1 fruit fly cellular context compared by ENCODE assay signal in the genomic region with DNA sequence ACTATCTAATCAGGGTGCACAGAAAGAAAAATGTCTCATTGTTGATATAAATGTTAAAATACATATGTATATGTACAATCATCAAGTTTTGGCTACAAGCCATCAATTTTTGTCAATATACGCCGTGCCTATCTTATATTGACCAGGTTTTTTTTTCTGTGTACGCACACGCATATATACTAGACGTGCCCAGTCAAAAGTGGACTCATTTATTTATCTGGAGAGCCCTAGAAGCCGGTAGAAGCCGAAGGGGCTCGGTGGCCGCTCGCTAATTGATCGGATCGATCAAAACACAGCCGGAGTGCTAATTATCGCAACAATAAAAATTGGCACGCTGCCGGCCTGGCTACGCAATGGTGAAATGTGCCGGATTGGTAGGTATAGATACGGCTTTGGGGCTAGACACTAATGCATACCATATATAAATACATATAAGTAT.
TF ChIP-seq lines count a peak whose summit lies in the region.

No protein-coding gene starts in this region.

TF ChIP-seq in whole organism, embryonic, 481 proteins besides CTCF, POLR2A, EP300 and RAD21 (continued from another document):
- TF ChIP-seq az2 (GFP tag; optimal IDR thresholded peaks at IDR 0.05; lab: Kevin White, UChicago) = peak; percentile 53
- peak; percentile 65 for TF ChIP-seq seq (GFP tag; IDR thresholded peaks at IDR 0.05; lab: Robert Waterston, UW)
- peak; percentile 48 for TF ChIP-seq CG16815 (GFP tag; optimal IDR thresholded peaks at IDR 0.05; lab: Kevin White, UChicago)
- TF ChIP-seq dysf (GFP tag; IDR thresholded peaks at IDR 0.05; lab: Robert Waterston, UW) = peak; percentile 83
- TF ChIP-seq GATAe (GFP tag; conservative IDR thresholded peaks at IDR 0.05; lab: Robert Waterston, UW) = peak; percentile 97
- TF ChIP-seq Hand (GFP tag; optimal IDR thresholded peaks at IDR 0.05; lab: Kevin White, UChicago) = peak; percentile 76
- TF ChIP-seq Camta (GFP tag; optimal IDR thresholded peaks at IDR 0.05; lab: Kevin White, UChicago) = peak; percentile 20
- TF ChIP-seq ap (GFP tag; IDR thresholded peaks at IDR 0.05; lab: Robert Waterston, UW) = peak; percentile 34; the same call in 1 of the 2 replicates
- TF ChIP-seq Lim3 (GFP tag; IDR thresholded peaks at IDR 0.05; lab: Robert Waterston, UW) = no peak
- TF ChIP-seq Spps (tag; optimal IDR thresholded peaks at IDR 0.05; lab: Kevin White, UChicago) = no peak
- TF ChIP-seq ATbp (GFP tag; optimal IDR thresholded peaks at IDR 0.05; lab: Kevin White, UChicago) = peak; percentile 64
- TF ChIP-seq sd (tag; optimal IDR thresholded peaks at IDR 0.05; lab: Kevin White, UChicago) = peak; percentile 56
- TF ChIP-seq Med (GFP tag; lab: Kevin White, UChicago) = peak; percentile 91
- peak in 1 of 3 experiments; percentile 25 for TF ChIP-seq lola (GFP tag; optimal IDR thresholded peaks at IDR 0.05; lab: Kevin White, UChicago)
- TF ChIP-seq slp2 (GFP tag; optimal IDR thresholded peaks at IDR 0.05; lab: Kevin White, UChicago) = no peak
- no peak for TF ChIP-seq CG7963 (GFP tag; IDR thresholded peaks at IDR 0.05; lab: Robert Waterston, UW; ENCODE audit: partially characterized antibody)
- TF ChIP-seq CG5953 (GFP tag; IDR thresholded peaks at IDR 0.05; lab: Robert Waterston, UW) = no peak
- no peak for TF ChIP-seq Usf (GFP tag; optimal IDR thresholded peaks at IDR 0.05; lab: Kevin White, UChicago)
- peak; percentile 78; the same call in 1 of the 2 replicates for TF ChIP-seq CG16779 (GFP tag; IDR thresholded peaks at IDR 0.05; lab: Robert Waterston, UW)
- peak; percentile 81 for TF ChIP-seq rib (GFP tag; IDR thresholded peaks at IDR 0.05; lab: Robert Waterston, UW)
- TF ChIP-seq CG13424 (tag; optimal IDR thresholded peaks at IDR 0.05; lab: Kevin White, UChicago) = peak; percentile 77
- peak; percentile 7 for TF ChIP-seq MTF-1 (GFP tag; optimal IDR thresholded peaks at IDR 0.05; lab: Kevin White, UChicago; ENCODE audit: borderline replicate concordance)
- TF ChIP-seq yki (optimal IDR thresholded peaks at IDR 0.05; lab: Kevin White, UChicago) = no peak
- no peak for TF ChIP-seq disco-r (GFP tag; optimal IDR thresholded peaks at IDR 0.05; lab: Kevin White, UChicago)
- TF ChIP-seq CG3847 (GFP tag; IDR thresholded peaks at IDR 0.05; lab: Robert Waterston, UW) = peak; percentile 78
- TF ChIP-seq PHDP (tag; optimal IDR thresholded peaks at IDR 0.05; lab: Kevin White, UChicago) = peak; percentile 77
- no peak for TF ChIP-seq pfk (GFP tag; optimal IDR thresholded peaks at IDR 0.05; lab: Kevin White, UChicago)
- TF ChIP-seq vvl (GFP tag; IDR thresholded peaks at IDR 0.05; lab: Robert Waterston, UW) = peak; percentile 84
- TF ChIP-seq CG4404 (GFP tag; IDR thresholded peaks at IDR 0.05; lab: Robert Waterston, UW) = peak; percentile 50
- peak; percentile 89 for TF ChIP-seq Hmr (GFP tag; optimal IDR thresholded peaks at IDR 0.05; lab: Kevin White, UChicago)
- TF ChIP-seq MBD-R2 (GFP tag; IDR thresholded peaks at IDR 0.05; lab: Robert Waterston, UW) = peak; percentile 60; the same call in 1 of the 2 replicates
- no peak for TF ChIP-seq fd64A (GFP tag; optimal IDR thresholded peaks at IDR 0.05; lab: Kevin White, UChicago)
- peak; percentile 80 for TF ChIP-seq CG10543 (GFP tag; optimal IDR thresholded peaks at IDR 0.05; lab: Kevin White, UChicago)
- peak; percentile 33 for TF ChIP-seq ewg (GFP tag; optimal IDR thresholded peaks at IDR 0.05; lab: Kevin White, UChicago)
- no peak for TF ChIP-seq vnd (GFP tag; IDR thresholded peaks at IDR 0.05; lab: Robert Waterston, UW; ENCODE audit: partially characterized antibody)
- TF ChIP-seq Dad (GFP tag; optimal IDR thresholded peaks at IDR 0.05; lab: Kevin White, UChicago) = peak; percentile 31
- no peak for TF ChIP-seq CG33557 (GFP tag; optimal IDR thresholded peaks at IDR 0.05; lab: Kevin White, UChicago)
- peak; percentile 50; the same call in 1 of the 2 replicates for TF ChIP-seq Rx (GFP tag; IDR thresholded peaks at IDR 0.05; lab: Robert Waterston, UW)
- peak; percentile 6 for TF ChIP-seq CG3838 (GFP tag; optimal IDR thresholded peaks at IDR 0.05; lab: Kevin White, UChicago)
- TF ChIP-seq CG4707 (GFP tag; optimal IDR thresholded peaks at IDR 0.05; lab: Kevin White, UChicago) = peak; percentile 14
- no peak for TF ChIP-seq trem (tag; optimal IDR thresholded peaks at IDR 0.05; lab: Kevin White, UChicago)
- peak; percentile 12 for TF ChIP-seq Abd-B (GFP tag; optimal IDR thresholded peaks at IDR 0.05; lab: Kevin White, UChicago)
- TF ChIP-seq CG9932 (GFP tag; IDR thresholded peaks at IDR 0.05; lab: Robert Waterston, UW) = peak; percentile 87
- peak; percentile 74 for TF ChIP-seq NfI (GFP tag; optimal IDR thresholded peaks at IDR 0.05; lab: Kevin White, UChicago)
- no peak for TF ChIP-seq CG10565 (GFP tag; optimal IDR thresholded peaks at IDR 0.05; lab: Kevin White, UChicago)
- no peak for TF ChIP-seq stwl (tag; optimal IDR thresholded peaks at IDR 0.05; lab: Kevin White, UChicago)
- TF ChIP-seq crp (GFP tag; optimal IDR thresholded peaks at IDR 0.05; lab: Kevin White, UChicago) = peak in 1 of 2 experiments; percentile 21
- TF ChIP-seq Vsx1 (GFP tag; optimal IDR thresholded peaks at IDR 0.05; lab: Kevin White, UChicago) = peak; percentile 70
- no peak for TF ChIP-seq CG15696 (tag; optimal IDR thresholded peaks at IDR 0.05; lab: Kevin White, UChicago)
- TF ChIP-seq CG7556 (GFP tag; optimal IDR thresholded peaks at IDR 0.05; lab: Kevin White, UChicago) = peak; percentile 66
- TF ChIP-seq CG8478 (optimal IDR thresholded peaks at IDR 0.05; lab: Kevin White, UChicago) = no peak
- peak; percentile 46 for TF ChIP-seq Ssrp (tag; optimal IDR thresholded peaks at IDR 0.05; lab: Kevin White, UChicago)
- TF ChIP-seq her (GFP tag; optimal IDR thresholded peaks at IDR 0.05; lab: Kevin White, UChicago) = peak; percentile 47
- peak; percentile 37 for TF ChIP-seq fu2 (GFP tag; optimal IDR thresholded peaks at IDR 0.05; lab: Kevin White, UChicago)
- TF ChIP-seq CG6254 (GFP tag; optimal IDR thresholded peaks at IDR 0.05; lab: Kevin White, UChicago) = peak; percentile 0
- no peak for TF ChIP-seq CG3065 (GFP tag; optimal IDR thresholded peaks at IDR 0.05; lab: Kevin White, UChicago)
- TF ChIP-seq ac (GFP tag; optimal IDR thresholded peaks at IDR 0.05; lab: Kevin White, UChicago) = no peak
- TF ChIP-seq corto (GFP tag; optimal IDR thresholded peaks at IDR 0.05; lab: Kevin White, UChicago) = peak; percentile 22
- peak; percentile 91 for TF ChIP-seq CG2120 (GFP tag; optimal IDR thresholded peaks at IDR 0.05; lab: Kevin White, UChicago)
- no peak for TF ChIP-seq CG17802 (tag; optimal IDR thresholded peaks at IDR 0.05; lab: Kevin White, UChicago)
- peak; percentile 44 for TF ChIP-seq chn (GFP tag; optimal IDR thresholded peaks at IDR 0.05; lab: Kevin White, UChicago)
- peak; percentile 76 for TF ChIP-seq B-H2 (GFP tag; optimal IDR thresholded peaks at IDR 0.05; lab: Kevin White, UChicago)
- TF ChIP-seq CG12942 (GFP tag; optimal IDR thresholded peaks at IDR 0.05; lab: Kevin White, UChicago) = peak; percentile 30
- TF ChIP-seq lab (GFP tag; optimal IDR thresholded peaks at IDR 0.05; lab: Kevin White, UChicago) = peak; percentile 90
- no peak for TF ChIP-seq mld (GFP tag; IDR thresholded peaks at IDR 0.05; lab: Robert Waterston, UW; ENCODE audit: partially characterized antibody)
- peak; percentile 12 for TF ChIP-seq Sry-δ (GFP tag; optimal IDR thresholded peaks at IDR 0.05; lab: Kevin White, UChicago)
- TF ChIP-seq CG5245 (GFP tag; optimal IDR thresholded peaks at IDR 0.05; lab: Kevin White, UChicago) = peak; percentile 18
